Worm (Caenorhabditis elegans) whole organism, L1 larva: Measurements from ENCODE around the gene C05B5.8.

Experiments used
- C04F5.9 ChIP-seq: sonication (generic microtip); optimal IDR thresholded peaks from 2 replicates; lab custom pipeline; 2016; ENCODE audit warnings: missing genetic modification characterization, missing compliant biosample characterization
- C16A3.4 ChIP-seq: fragments of 150-350 bp; optimal IDR thresholded peaks from 2 replicates; lab custom pipeline; 2014; ENCODE audit warnings: missing biosample characterization, missing genetic modification characterization
- F16B12.6 ChIP-seq: fragments of 150-350 bp; optimal IDR thresholded peaks from 2 replicates; lab custom pipeline; 2014; ENCODE audit warnings: missing biosample characterization, missing genetic modification characterization
- aha-1 ChIP-seq: fragments of 150-350 bp; optimal IDR thresholded peaks from 2 replicates; lab custom pipeline; 2014; ENCODE audit warnings: missing biosample characterization, missing genetic modification characterization
- alr-1 ChIP-seq: fragments of 200-800 bp; sonication (Bioruptor generic); optimal IDR thresholded peaks from 2 replicates; lab custom pipeline; 2018; ENCODE audit warnings: borderline replicate concordance, mild to moderate bottlenecking, missing genetic modification characterization, missing compliant biosample characterization
- aly-2 ChIP-seq: fragments of 150-350 bp; optimal IDR thresholded peaks from 2 replicates; lab custom pipeline; 2014; ENCODE audit warnings: missing biosample characterization, missing genetic modification characterization
- ama-1 ChIP-seq: fragments of 150-350 bp; optimal IDR thresholded peaks from 2 replicates; lab custom pipeline; 2014
- ceh-90 ChIP-seq: sonication (generic microtip); optimal IDR thresholded peaks from 2 replicates; lab custom pipeline; 2016; ENCODE audit warnings: missing genetic modification characterization, missing compliant biosample characterization
- dpl-1 ChIP-seq, 3 experiments: fragments of 150-350 bp in 2 of 3; sonication (generic microtip) in 1 of 3; optimal IDR thresholded peaks; 2 replicates each; lab custom pipeline; 2014 to 2017; ENCODE audit warnings: missing biosample characterization in 3 of 3, missing genetic modification characterization in 3 of 3, missing genetic modification reagents in 3 of 3
- dsc-1 ChIP-seq: sonication (generic microtip); optimal IDR thresholded peaks from 2 replicates; lab custom pipeline; 2016; ENCODE audit warnings: mild to moderate bottlenecking, missing genetic modification characterization, missing compliant biosample characterization
- egl-27 ChIP-seq, 2 experiments: fragments of 150-350 bp in 1 of 2; sonication (generic microtip); optimal IDR thresholded peaks; 3 replicates each; lab custom pipeline; 2017 to 2018; ENCODE audit warnings: missing biosample characterization in 2 of 2, missing genetic modification characterization in 2 of 2, missing genetic modification reagents in 2 of 2
- fkh-4 ChIP-seq: sonication (generic microtip); optimal IDR thresholded peaks from 2 replicates; lab custom pipeline; 2016; ENCODE audit warnings: missing compliant biosample characterization, missing genetic modification characterization, borderline replicate concordance
- fkh-8 ChIP-seq: sonication (generic microtip); optimal IDR thresholded peaks from 2 replicates; lab custom pipeline; 2016; ENCODE audit warnings: mild to moderate bottlenecking, missing genetic modification characterization, missing compliant biosample characterization
- hlh-17 ChIP-seq: fragments of 200-800 bp; sonication (Bioruptor generic); optimal IDR thresholded peaks from 2 replicates; lab custom pipeline; 2018; ENCODE audit warnings: missing genetic modification characterization, mild to moderate bottlenecking, missing compliant biosample characterization, moderate library complexity, borderline replicate concordance
- hpl-2 ChIP-seq: fragments of 150-350 bp; optimal IDR thresholded peaks from 2 replicates; lab custom pipeline; 2014; ENCODE audit warnings: missing biosample characterization, missing genetic modification reagents, missing genetic modification characterization
- irx-1 ChIP-seq: sonication (generic microtip); optimal IDR thresholded peaks from 2 replicates; lab custom pipeline; 2016; ENCODE audit warnings: missing genetic modification characterization, missing compliant biosample characterization
- isw-1 ChIP-seq: fragments of 200-800 bp; sonication (Bioruptor generic); IDR thresholded peaks from 2 replicates; pipeline ENCODE4 v1.3.6; 2022; ENCODE audit warnings: missing genetic modification characterization, missing compliant biosample characterization
- lin-14 ChIP-seq: fragments of 200-800 bp; sonication (Bioruptor generic); optimal IDR thresholded peaks from 2 replicates; lab custom pipeline; 2018; ENCODE audit warnings: mild to moderate bottlenecking, missing genetic modification characterization, moderate library complexity, missing compliant biosample characterization
- lin-15B ChIP-seq: fragments of 150-350 bp; sonication (generic microtip); optimal IDR thresholded peaks from 3 replicates; lab custom pipeline; 2014; ENCODE audit warnings: missing biosample characterization, missing genetic modification characterization
- lin-35 ChIP-seq, 2 experiments: fragments of 150-350 bp; optimal IDR thresholded peaks; 2 replicates each; lab custom pipeline; 2014; ENCODE audit warnings: missing biosample characterization in 2 of 2, missing genetic modification characterization in 2 of 2, missing genetic modification reagents in 2 of 2
- lin-39 ChIP-seq: fragments of 150-350 bp; optimal IDR thresholded peaks from 2 replicates; lab custom pipeline; 2014; ENCODE audit warnings: missing biosample characterization, missing genetic modification reagents, missing genetic modification characterization
- lir-3 ChIP-seq: sonication (generic microtip); optimal IDR thresholded peaks from 2 replicates; lab custom pipeline; 2016; ENCODE audit warnings: mild to moderate bottlenecking, missing genetic modification characterization, moderate library complexity, missing compliant biosample characterization; ENCODE audit not compliant: poor library complexity
- mab-9 ChIP-seq: fragments of 200-800 bp; sonication (Bioruptor generic); IDR thresholded peaks from 2 replicates; pipeline ENCODE4 v1.3.6; 2022; ENCODE audit warnings: missing genetic modification reagents, missing genetic modification characterization, missing compliant biosample characterization
- mep-1 ChIP-seq: fragments of 150-350 bp; optimal IDR thresholded peaks from 2 replicates; lab custom pipeline; 2014; ENCODE audit warnings: missing biosample characterization, missing genetic modification characterization
- nhr-19 ChIP-seq: fragments of 200-800 bp; sonication (Bioruptor generic); conservative IDR thresholded peaks from 2 replicates; pipeline ENCODE4 v1.3.6; 2022; ENCODE audit warnings: missing genetic modification characterization, missing compliant biosample characterization
- nhr-237 ChIP-seq: fragments of 150-350 bp; optimal IDR thresholded peaks from 2 replicates; lab custom pipeline; 2014; ENCODE audit warnings: missing biosample characterization, missing genetic modification characterization
- nhr-28 ChIP-seq: fragments of 150-350 bp; optimal IDR thresholded peaks from 2 replicates; lab custom pipeline; 2014; ENCODE audit warnings: missing biosample characterization, missing genetic modification characterization
- nhr-76 ChIP-seq: sonication (generic microtip); optimal IDR thresholded peaks from 2 replicates; lab custom pipeline; 2017; ENCODE audit warnings: missing biosample characterization, missing genetic modification characterization
- nhr-85 ChIP-seq: sonication (generic microtip); peaks from one replicate; lab custom pipeline; 2016; ENCODE audit warnings: missing genetic modification characterization, inconsistent platforms, missing compliant biosample characterization
- nhr-90 ChIP-seq: sonication (generic microtip); optimal IDR thresholded peaks from 2 replicates; lab custom pipeline; 2016; ENCODE audit warnings: mild to moderate bottlenecking, missing genetic modification characterization, missing compliant biosample characterization; ENCODE audit not compliant: poor library complexity
- pag-3 ChIP-seq: sonication (generic microtip); optimal IDR thresholded peaks from 2 replicates; lab custom pipeline; 2017; ENCODE audit warnings: missing genetic modification characterization, mild to moderate bottlenecking, missing compliant biosample characterization, antibody characterized with exemption, borderline replicate concordance; ENCODE audit not compliant: insufficient read depth
- pax-3 ChIP-seq: fragments of 200-800 bp; sonication (Bioruptor generic); optimal IDR thresholded peaks from 2 replicates; lab custom pipeline; 2018; ENCODE audit warnings: mild to moderate bottlenecking, missing genetic modification characterization, moderate library complexity, missing compliant biosample characterization
- skn-1 ChIP-seq: fragments of 150-350 bp; optimal IDR thresholded peaks from 2 replicates; lab custom pipeline; 2014; ENCODE audit warnings: missing biosample characterization, missing genetic modification characterization
- snu-23 ChIP-seq: sonication (generic microtip); optimal IDR thresholded peaks from 2 replicates; lab custom pipeline; 2016; ENCODE audit warnings: missing genetic modification characterization, missing compliant biosample characterization
- sox-4 ChIP-seq: sonication (generic microtip); optimal IDR thresholded peaks from 2 replicates; lab custom pipeline; 2016; ENCODE audit warnings: missing genetic modification characterization, missing compliant biosample characterization
- sup-37 ChIP-seq: fragments of 200-800 bp; sonication (Bioruptor generic); optimal IDR thresholded peaks from 2 replicates; lab custom pipeline; 2018; ENCODE audit warnings: mild to moderate bottlenecking, missing genetic modification characterization, missing compliant biosample characterization
- swsn-7 ChIP-seq: sonication (generic microtip); optimal IDR thresholded peaks from 2 replicates; lab custom pipeline; 2016; ENCODE audit warnings: missing genetic modification characterization, missing compliant biosample characterization
- vab-15 ChIP-seq: sonication (generic microtip); optimal IDR thresholded peaks from 2 replicates; lab custom pipeline; 2017; ENCODE audit warnings: missing genotype, mild to moderate bottlenecking, missing genetic modification characterization, missing compliant biosample characterization
- zag-1 ChIP-seq: fragments of 150-350 bp; optimal IDR thresholded peaks from 2 replicates; lab custom pipeline; 2014; ENCODE audit warnings: missing biosample characterization, missing genetic modification characterization
- ztf-4 ChIP-seq: fragments of 150-350 bp; optimal IDR thresholded peaks from 2 replicates; lab custom pipeline; 2014; ENCODE audit warnings: missing biosample characterization, missing genetic modification characterization

C05B5.8 gene

DNA sequence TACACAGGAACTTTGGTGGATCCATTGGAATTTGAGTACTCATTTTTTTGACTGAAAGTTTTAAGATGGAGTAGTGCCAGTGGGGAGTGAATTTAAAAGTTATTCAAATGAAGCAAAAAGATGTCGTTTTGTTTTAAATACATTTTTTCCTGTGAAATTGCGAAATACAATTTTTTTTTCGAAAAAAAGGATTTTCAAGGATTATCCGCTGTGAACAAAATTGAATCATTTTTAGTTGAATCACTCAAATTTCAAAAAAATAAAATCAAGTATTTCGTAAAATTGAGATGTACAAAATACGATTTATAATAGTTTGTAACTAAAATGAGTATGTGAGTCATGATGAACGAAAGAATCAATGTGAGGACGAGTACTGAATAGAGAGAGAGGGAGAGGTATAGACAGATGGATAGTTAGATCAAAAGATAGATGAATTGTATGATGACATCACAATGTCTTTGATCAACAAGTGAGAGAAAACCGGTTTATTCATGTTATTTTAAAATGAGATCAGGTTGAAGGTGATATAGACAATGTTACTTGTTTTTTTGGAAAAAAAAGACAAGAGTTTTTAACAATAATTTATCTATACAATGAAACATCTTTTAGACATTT is at the start of gene C05B5.8 (continued):
- TF ChIP-seq mep-1 (tag; lab: Kevin White, UChicago) (peak; percentile 13), lir-3 (tag; lab: Kevin White, UChicago) (peak; percentile 20), pag-3 (tag; lab: Kevin White, UChicago) (no peak), lin-35 (GFP tag; optimal IDR thresholded peaks at IDR 0.05; lab: Kevin White, UChicago) (peak in 1 of 2 experiments; percentile 31), dsc-1 (tag; lab: Kevin White, UChicago) (no peak), ama-1 (lab: Kevin White, UChicago) (no peak), mab-9 (GFP tag; lab: Robert Waterston, UW) (no peak), lin-39 (tag; lab: Kevin White, UChicago) (no peak), C16A3.4 (peak; percentile 34), lin-15B (tag; lab: Kevin White, UChicago) (no peak), nhr-85 (tag; lab: Kevin White, UChicago) (peak; percentile 97), nhr-237 (no peak), zag-1 (tag; lab: Kevin White, UChicago) (no peak), isw-1 (GFP tag; lab: Robert Waterston, UW) (no peak), nhr-19 (GFP tag; lab: Robert Waterston, UW) (peak; percentile 44), hlh-17 (GFP tag; lab: Kevin White, UChicago) (no peak), ztf-4 (tag; lab: Kevin White, UChicago) (no peak), dpl-1 (GFP tag; optimal IDR thresholded peaks at IDR 0.05; lab: Kevin White, UChicago) (peak in 2 of 3 experiments; percentile 8 to 10), sup-37 (no peak), aha-1 (tag; lab: Kevin White, UChicago) (no peak), F16B12.6 (tag; lab: Kevin White, UChicago) (no peak), vab-15 (tag; lab: Kevin White, UChicago) (peak; percentile 49), irx-1 (no peak), C04F5.9 (no peak), skn-1 (no peak), egl-27 (tag; optimal IDR thresholded peaks at IDR 0.05; lab: Kevin White, UChicago) (no peak), fkh-4 (tag; lab: Kevin White, UChicago) (no peak), pax-3 (no peak), nhr-76 (tag; lab: Kevin White, UChicago) (no peak), swsn-7 (tag; lab: Kevin White, UChicago) (no peak), alr-1 (tag; lab: Kevin White, UChicago) (no peak)

DNA sequence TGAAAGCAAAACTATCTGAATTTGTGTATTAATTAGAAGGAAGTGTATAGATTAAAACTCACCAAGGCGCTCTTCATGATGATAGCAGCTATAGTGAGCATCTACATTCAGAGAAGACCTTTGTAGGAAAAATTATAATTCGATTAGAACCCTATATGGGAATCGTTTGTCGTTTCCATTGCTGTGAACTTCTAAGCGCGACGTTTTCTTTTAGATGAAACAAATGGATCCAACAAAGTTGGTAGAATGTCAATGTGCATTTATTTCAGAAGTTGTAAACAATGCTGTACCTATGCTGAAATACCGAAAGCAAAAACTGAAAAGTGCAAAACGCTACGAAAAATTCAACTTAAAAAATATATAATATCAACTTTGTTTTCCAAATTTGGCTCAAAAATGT is 49.4 kb upstream of the C05B5.8 start, which contains the start of gene T16G12.10:
T16G12.10 (minus strand) TSS at position 101 of the 400 bp plus-strand sequence.
- TF ChIP-seq lin-14 (GFP tag; lab: Kevin White, UChicago) (no peak), sox-4 (no peak), aly-2 (tag; lab: Kevin White, UChicago) (no peak), irx-1 (no peak), nhr-28 (tag; lab: Kevin White, UChicago) (no peak), ztf-4 (tag; lab: Kevin White, UChicago) (no peak), fkh-8 (tag; lab: Kevin White, UChicago) (no peak), hpl-2 (GFP tag; lab: Kevin White, UChicago) (no peak), ama-1 (lab: Kevin White, UChicago) (no peak), snu-23 (no peak), ceh-90 (no peak), nhr-90 (no peak)
